In genomic region chrX:11621315-11621865, dm6 we compare ENCODE assay signal across 1 fruit fly cellular context.
A peak's percentile ranks its signal among the peaks of the same experiment; 100 is the strongest.
TF ChIP-seq lines count a peak whose summit lies in the region.

No protein-coding gene starts in this region.

TF ChIP-seq in whole organism, embryonic, 481 proteins besides CTCF, POLR2A, EP300 and RAD21 (continued from another document):
- TF ChIP-seq CrebB (tag; optimal IDR thresholded peaks at IDR 0.05; lab: Kevin White, UChicago), result no peak
- TF ChIP-seq zf30C (GFP tag; optimal IDR thresholded peaks at IDR 0.05; lab: Kevin White, UChicago), result no peak
- no peak for TF ChIP-seq CHES-1-like (GFP tag; optimal IDR thresholded peaks at IDR 0.05; lab: Kevin White, UChicago)
- TF ChIP-seq lbe (GFP tag; optimal IDR thresholded peaks at IDR 0.05; lab: Kevin White, UChicago), result no peak
- TF ChIP-seq Sin3A (optimal IDR thresholded peaks at IDR 0.05; lab: Kevin White, UChicago), result peak; percentile 80
- peak; percentile 27 for TF ChIP-seq bbx (GFP tag; IDR thresholded peaks at IDR 0.05; lab: Robert Waterston, UW; ENCODE audit: partially characterized antibody)
- no peak for TF ChIP-seq ato (GFP tag; IDR thresholded peaks at IDR 0.05; lab: Robert Waterston, UW; ENCODE audit: partially characterized antibody)
- no peak for TF ChIP-seq Elba2 (GFP tag; optimal IDR thresholded peaks at IDR 0.05; lab: Kevin White, UChicago)
- TF ChIP-seq CG17802 (tag; optimal IDR thresholded peaks at IDR 0.05; lab: Kevin White, UChicago), result no peak
- peak; percentile 5; the same call in 2 of the 3 replicates for TF ChIP-seq CG6791 (GFP tag; IDR thresholded peaks at IDR 0.05; lab: Robert Waterston, UW; ENCODE audit: partially characterized antibody)
- no peak for TF ChIP-seq Abd-B (GFP tag; optimal IDR thresholded peaks at IDR 0.05; lab: Kevin White, UChicago)
- TF ChIP-seq zen2 (GFP tag; IDR thresholded peaks at IDR 0.05; lab: Robert Waterston, UW; ENCODE audit: partially characterized antibody), result peak; percentile 4
- no peak for TF ChIP-seq CG42726 (GFP tag; IDR thresholded peaks at IDR 0.05; lab: Robert Waterston, UW; ENCODE audit: partially characterized antibody)
- TF ChIP-seq bowl (GFP tag; IDR thresholded peaks at IDR 0.05; lab: Robert Waterston, UW), result no peak
- peak; percentile 66 for TF ChIP-seq Dref (GFP tag; IDR thresholded peaks at IDR 0.05; lab: Robert Waterston, UW)
- TF ChIP-seq Fer1 (GFP tag; optimal IDR thresholded peaks at IDR 0.05; lab: Kevin White, UChicago), result no peak
- TF ChIP-seq CG15696 (tag; optimal IDR thresholded peaks at IDR 0.05; lab: Kevin White, UChicago), result no peak
- TF ChIP-seq CG9437 (GFP tag; optimal IDR thresholded peaks at IDR 0.05; lab: Kevin White, UChicago), result no peak
- TF ChIP-seq Nf-YA (GFP tag; IDR thresholded peaks at IDR 0.05; lab: Robert Waterston, UW), result no peak
- peak; percentile 90 for TF ChIP-seq CG2116 (GFP tag; optimal IDR thresholded peaks at IDR 0.05; lab: Kevin White, UChicago)
- TF ChIP-seq CG6765 (GFP tag; optimal IDR thresholded peaks at IDR 0.05; lab: Kevin White, UChicago), result no peak
- TF ChIP-seq E2f2 (GFP tag; IDR thresholded peaks at IDR 0.05; lab: Robert Waterston, UW), result peak; percentile 85
TF ChIP-seq in whole organism, embryonic: peak in this region for 18.
